Fruit fly (Drosophila melanogaster) Kc167 (cell line): ENCODE results near the gene CG13609.

ENCODE experiments used
- Myc ChIP-seq: fragments of >200 bp; optimal IDR thresholded peaks from 2 replicates; lab custom pipeline; 2017; ENCODE audit warnings: missing external identifiers
- Sin3A ChIP-seq: fragments of >200 bp; optimal IDR thresholded peaks from 2 replicates; lab custom pipeline; 2018; ENCODE audit warnings: missing external identifiers

dm6 chr3R:24228675-24229074, 1.9 kb downstream of the CG13609 start, which contains the start of gene Acp95EF:
- TF ChIP-seq Myc (no peak), Sin3A (lab: Kevin White, UChicago) (no peak)
